Fruit fly (Drosophila melanogaster) whole organism, embryonic: ENCODE results near the gene CG45428.

Experiments used
- Adf1 ChIP-seq: fragments of 200-800 bp; sonication (Bioruptor generic); IDR thresholded peaks from 2 replicates; pipeline ENCODE4 v1.3.6; 2022; ENCODE audit warnings: missing biosample characterization, missing genetic modification characterization
- Antp ChIP-seq: fragments of 200-800 bp; sonication (Bioruptor generic); optimal IDR thresholded peaks from 3 replicates; lab custom pipeline; 2016; ENCODE audit warnings: missing biosample characterization, missing genetic modification characterization
- BEAF-32 ChIP-seq: fragments of 200-800 bp; sonication (Bioruptor generic); optimal IDR thresholded peaks from 3 replicates; lab custom pipeline; 2017; ENCODE audit warnings: missing biosample characterization, missing genetic modification characterization, mild to moderate bottlenecking, moderate library complexity, missing genetic modification reagents
- CG10654 ChIP-seq: fragments of 200-800 bp; sonication (Bioruptor generic); optimal IDR thresholded peaks from 2 replicates; lab custom pipeline; 2016; ENCODE audit warnings: missing biosample characterization, missing genetic modification characterization
- CG1233 ChIP-seq: fragments of 200-800 bp; sonication (Bioruptor generic); optimal IDR thresholded peaks from 4 replicates; lab custom pipeline; 2018; ENCODE audit warnings: missing biosample characterization, mild to moderate bottlenecking, missing genetic modification characterization
- CG13775 ChIP-seq: fragments of 200-800 bp; sonication (Bioruptor generic); optimal IDR thresholded peaks from 3 replicates; lab custom pipeline; 2017; ENCODE audit warnings: missing biosample characterization, mild to moderate bottlenecking, missing genetic modification characterization
- CG14014 ChIP-seq: fragments of 200-800 bp; sonication (Bioruptor generic); IDR thresholded peaks from 2 replicates; pipeline ENCODE4 v1.3.6; 2022; ENCODE audit warnings: missing biosample characterization, missing genetic modification characterization
- CG14441 ChIP-seq: fragments of 200-800 bp; sonication (Bioruptor generic); IDR thresholded peaks from 2 replicates; pipeline ENCODE4 v1.3.6; 2022; ENCODE audit warnings: missing biosample characterization, missing genetic modification characterization
- CG15011 ChIP-seq: fragments of 200-800 bp; sonication (Bioruptor generic); optimal IDR thresholded peaks from 3 replicates; lab custom pipeline; 2018; ENCODE audit warnings: missing biosample characterization, mild to moderate bottlenecking, missing genetic modification characterization
- CG1647 ChIP-seq: fragments of 200-800 bp; sonication (Bioruptor generic); optimal IDR thresholded peaks from 3 replicates; lab custom pipeline; 2016; ENCODE audit warnings: missing biosample characterization, missing genetic modification characterization
- CG17186 ChIP-seq: fragments of 200-800 bp; sonication (Bioruptor generic); optimal IDR thresholded peaks from 3 replicates; lab custom pipeline; 2017; ENCODE audit warnings: missing biosample characterization, missing genetic modification reagents, missing genetic modification characterization
- CG17385 ChIP-seq: fragments of 200-800 bp; sonication (Bioruptor generic); optimal IDR thresholded peaks from 3 replicates; lab custom pipeline; 2018; ENCODE audit warnings: missing biosample characterization, mild to moderate bottlenecking, missing genetic modification characterization
- CG2120 ChIP-seq: fragments of 200-800 bp; sonication (Bioruptor generic); optimal IDR thresholded peaks from 3 replicates; lab custom pipeline; 2016; ENCODE audit warnings: missing biosample characterization, missing genetic modification characterization
- CG2129 ChIP-seq: fragments of 200-800 bp; sonication (Bioruptor generic); IDR thresholded peaks from 2 replicates; pipeline ENCODE4 v1.3.6; 2022; ENCODE audit warnings: missing biosample characterization, missing genetic modification characterization; ENCODE audit not compliant: partially characterized antibody
- CG2202 ChIP-seq: fragments of 200-800 bp; sonication (Bioruptor generic); optimal IDR thresholded peaks from 2 replicates; lab custom pipeline; 2018; ENCODE audit warnings: missing biosample characterization, mild to moderate bottlenecking, missing genetic modification characterization
- CG2712 ChIP-seq: fragments of 200-800 bp; optimal IDR thresholded peaks from 3 replicates; lab custom pipeline; 2019; ENCODE audit warnings: missing biosample characterization, mild to moderate bottlenecking, missing genetic modification characterization, moderate library complexity
- CG31224 ChIP-seq: fragments of 200-800 bp; sonication (Bioruptor generic); IDR thresholded peaks from 2 replicates; pipeline ENCODE4 v1.3.6; 2022; ENCODE audit warnings: missing biosample characterization, missing genetic modification characterization
- CG32772 ChIP-seq: fragments of 200-800 bp; sonication (Bioruptor generic); IDR thresholded peaks from 2 replicates; pipeline ENCODE4 v1.3.6; 2022; ENCODE audit warnings: missing biosample characterization, missing genetic modification characterization
- CG34224 ChIP-seq: fragments of 200-800 bp; sonication (Bioruptor generic); IDR thresholded peaks from 3 replicates; pipeline ENCODE4 v1.3.6; 2022; ENCODE audit warnings: missing biosample characterization, missing genetic modification characterization; ENCODE audit not compliant: partially characterized antibody
- CG3726 ChIP-seq: fragments of 200-800 bp; sonication (Bioruptor generic); IDR thresholded peaks from 3 replicates; pipeline ENCODE4, ENCODE4 v1.3.6; 2022; ENCODE audit warnings: missing biosample characterization, missing genetic modification characterization
- CG6791 ChIP-seq: fragments of 200-800 bp; sonication (Bioruptor generic); IDR thresholded peaks from 3 replicates; pipeline ENCODE4 v1.3.6; 2022; ENCODE audit warnings: missing biosample characterization, missing genetic modification characterization; ENCODE audit not compliant: partially characterized antibody
- CG9215 ChIP-seq: fragments of 200-800 bp; sonication (Bioruptor generic); IDR thresholded peaks from 2 replicates; pipeline ENCODE4 v1.3.6; 2022; ENCODE audit warnings: missing biosample characterization, missing genetic modification characterization
- CG9609 ChIP-seq: fragments of 200-800 bp; sonication (Bioruptor generic); optimal IDR thresholded peaks from 3 replicates; lab custom pipeline; 2016; ENCODE audit warnings: missing biosample characterization, missing genetic modification characterization
- CG9817 ChIP-seq: fragments of 200-800 bp; sonication (Bioruptor generic); optimal IDR thresholded peaks from 2 replicates; lab custom pipeline; 2018; ENCODE audit warnings: missing biosample characterization, mild to moderate bottlenecking, missing genetic modification characterization, moderate library complexity
- Deaf1 ChIP-seq: fragments of 200-800 bp; optimal IDR thresholded peaks from 3 replicates; lab custom pipeline; 2019; ENCODE audit warnings: missing biosample characterization, mild to moderate bottlenecking, missing genetic modification characterization, moderate library complexity
- Fer2 ChIP-seq: fragments of 200-800 bp; sonication (Bioruptor generic); optimal IDR thresholded peaks from 2 replicates; lab custom pipeline; 2018; ENCODE audit warnings: missing biosample characterization, mild to moderate bottlenecking, missing genetic modification characterization, moderate library complexity
- Fer3 ChIP-seq: fragments of 200-800 bp; sonication (Bioruptor generic); optimal IDR thresholded peaks from 2 replicates; lab custom pipeline; 2018; ENCODE audit warnings: missing biosample characterization, mild to moderate bottlenecking, missing genetic modification characterization, moderate library complexity
- H15 ChIP-seq: fragments of 200-800 bp; sonication (Bioruptor generic); IDR thresholded peaks from 3 replicates; pipeline ENCODE4 v1.3.6; 2022; ENCODE audit warnings: missing biosample characterization, missing genetic modification characterization
- HLH54F ChIP-seq: fragments of 200-800 bp; sonication (Bioruptor generic); optimal IDR thresholded peaks from 3 replicates; lab custom pipeline; 2016; ENCODE audit warnings: missing biosample characterization, missing genetic modification characterization
- Hey ChIP-seq: fragments of 200-800 bp; sonication (Bioruptor generic); optimal IDR thresholded peaks from 3 replicates; lab custom pipeline; 2018; ENCODE audit warnings: missing biosample characterization, mild to moderate bottlenecking, missing genetic modification characterization
- Neu2 ChIP-seq: fragments of 200-800 bp; sonication (Bioruptor generic); optimal IDR thresholded peaks from 3 replicates; lab custom pipeline; 2016; ENCODE audit warnings: missing biosample characterization, missing genetic modification characterization, borderline replicate concordance
- Nf-YC ChIP-seq: fragments of 200-800 bp; optimal IDR thresholded peaks from 3 replicates; lab custom pipeline; 2019; ENCODE audit warnings: missing biosample characterization, mild to moderate bottlenecking, missing genetic modification characterization, moderate library complexity
- Tbp ChIP-seq: fragments of >200 bp; optimal IDR thresholded peaks from 2 replicates; lab custom pipeline; 2018; ENCODE audit warnings: missing biosample characterization, missing genetic modification characterization
- aop ChIP-seq: fragments of 200-800 bp; sonication (Bioruptor generic); IDR thresholded peaks from 2 replicates; pipeline ENCODE4 v1.3.6; 2022; ENCODE audit warnings: missing biosample characterization, missing genetic modification characterization
- ato ChIP-seq: fragments of 200-800 bp; sonication (Bioruptor generic); IDR thresholded peaks from 2 replicates; pipeline ENCODE4 v1.3.6; 2022; ENCODE audit warnings: missing biosample characterization, missing genetic modification characterization; ENCODE audit not compliant: partially characterized antibody
- bab2 ChIP-seq: fragments of 200-800 bp; sonication (Bioruptor generic); optimal IDR thresholded peaks from 2 replicates; lab custom pipeline; 2016; ENCODE audit warnings: missing biosample characterization, missing genetic modification characterization
- bbx ChIP-seq: fragments of 200-800 bp; sonication (Bioruptor generic); IDR thresholded peaks from 2 replicates; pipeline ENCODE4 v1.3.6; 2022; ENCODE audit warnings: missing biosample characterization, missing genetic modification characterization; ENCODE audit not compliant: partially characterized antibody
- da ChIP-seq: fragments of 200-800 bp; sonication (Bioruptor generic); optimal IDR thresholded peaks from 2 replicates; lab custom pipeline; 2016; ENCODE audit warnings: missing biosample characterization, missing genetic modification characterization
- dpn ChIP-seq, 2 experiments: fragments of 200-800 bp; sonication (Bioruptor generic); optimal IDR thresholded peaks; 3 replicates each; lab custom pipeline; 2016; ENCODE audit warnings: missing biosample characterization in 2 of 2, missing genetic modification characterization in 2 of 2
- emc ChIP-seq: fragments of 200-800 bp; sonication (Bioruptor generic); optimal IDR thresholded peaks from 2 replicates; lab custom pipeline; 2016; ENCODE audit warnings: missing biosample characterization, missing genetic modification characterization
- gce ChIP-seq: fragments of 200-800 bp; sonication (Bioruptor generic); IDR thresholded peaks from 3 replicates; pipeline ENCODE4 v1.3.6; 2022; ENCODE audit warnings: missing biosample characterization, missing genetic modification characterization
- mam ChIP-seq: fragments of 200-800 bp; sonication (Bioruptor generic); optimal IDR thresholded peaks from 3 replicates; lab custom pipeline; 2016; ENCODE audit warnings: missing biosample characterization, missing genetic modification characterization
- nerfin-1 ChIP-seq: fragments of 200-800 bp; sonication (Bioruptor generic); optimal IDR thresholded peaks from 3 replicates; lab custom pipeline; 2019; ENCODE audit warnings: missing biosample characterization, mild to moderate bottlenecking, missing genetic modification characterization, moderate library complexity
- odd ChIP-seq: fragments of 200-800 bp; sonication (Bioruptor generic); optimal IDR thresholded peaks from 2 replicates; lab custom pipeline; 2017; ENCODE audit warnings: missing biosample characterization, mild to moderate bottlenecking, missing genetic modification characterization
- pan ChIP-seq, 4 experiments: fragments of >200 bp in 3 of 4; fragments of 200-800 bp in 1 of 4; sonication (Bioruptor generic) in 1 of 4; optimal IDR thresholded peaks in 3 of 4; IDR thresholded peaks in 1 of 4; 2 replicates each; pipeline versions ENCODE4 v1.3.6 to Lab custom; 2017 to 2022; ENCODE audit warnings: missing biosample characterization in 2 of 4, missing genetic modification characterization in 2 of 4, mixed read lengths in 1 of 4
- ranshi ChIP-seq: fragments of 200-800 bp; sonication (Bioruptor generic); IDR thresholded peaks from 2 replicates; pipeline ENCODE4 v1.3.6; 2022; ENCODE audit warnings: missing biosample characterization, missing genetic modification characterization
- so ChIP-seq: fragments of 200-800 bp; sonication (Bioruptor generic); IDR thresholded peaks from 3 replicates; pipeline ENCODE4 v1.3.6; 2022; ENCODE audit warnings: missing biosample characterization, missing genetic modification characterization
- sqz ChIP-seq: fragments of 200-800 bp; sonication (Bioruptor generic); optimal IDR thresholded peaks from 3 replicates; lab custom pipeline; 2018; ENCODE audit warnings: missing biosample characterization, mild to moderate bottlenecking, missing genetic modification characterization
- vvl ChIP-seq: fragments of 200-800 bp; sonication (Bioruptor generic); IDR thresholded peaks from 2 replicates; pipeline ENCODE4 v1.3.6; 2022; ENCODE audit warnings: missing biosample characterization, missing genetic modification characterization

The CG45428 gene

dm6 chr3L:22871030-22871844, 34.4 kb upstream of the CG45428 start (continued):
- TF ChIP-seq BEAF-32 (GFP tag; lab: Kevin White, UChicago) (peak; percentile 69), CG15011 (GFP tag; lab: Kevin White, UChicago) (no peak), Deaf1 (tag; lab: Kevin White, UChicago) (no peak), sqz (GFP tag; lab: Kevin White, UChicago) (peak; percentile 12), ato (GFP tag; lab: Robert Waterston, UW) (peak; percentile 52; the same call in 1 of the 2 replicates), CG2120 (GFP tag; lab: Kevin White, UChicago) (peak; percentile 9), da (no peak), bbx (peak; percentile 67), vvl (GFP tag; lab: Robert Waterston, UW) (0 out of 2 replicates have a peak, but pooled peaks have one; percentile 12), CG13775 (peak; percentile 4), Nf-YC (tag; lab: Kevin White, UChicago) (peak; percentile 1), Tbp (GFP tag; lab: Kevin White, UChicago) (no peak), Neu2 (peak; percentile 45), CG9817 (tag; lab: Kevin White, UChicago) (peak; percentile 4), CG10654 (no peak), HLH54F (GFP tag; lab: Kevin White, UChicago) (peak; percentile 38), CG6791 (GFP tag; lab: Robert Waterston, UW) (peak; percentile 70; the same call in 2 of the 3 replicates), Fer3 (tag; lab: Kevin White, UChicago) (no peak), pan (optimal IDR thresholded peaks at IDR 0.05; lab: Kevin White, UChicago) (no peak), pan (GFP tag; optimal IDR thresholded peaks at IDR 0.05 in 1 of 2, IDR thresholded peaks at IDR 0.05 in 1 of 2) (peak in 1 of 2 experiments; percentile 37), CG14441 (0 out of 2 replicates have a peak, but pooled peaks have one; percentile 9), CG34224 (GFP tag; lab: Robert Waterston, UW) (peak; percentile 9; the same call in 2 of the 3 replicates), bab2 (GFP tag; lab: Kevin White, UChicago) (peak; percentile 4), CG2129 (GFP tag; lab: Robert Waterston, UW) (peak; percentile 41), CG32772 (peak; percentile 12; the same call in 1 of the 2 replicates), ranshi (GFP tag; lab: Robert Waterston, UW) (no peak), Adf1 (GFP tag; lab: Robert Waterston, UW) (peak; percentile 12), Antp (GFP tag; lab: Kevin White, UChicago) (peak; percentile 40), CG2712 (tag; lab: Kevin White, UChicago) (peak; percentile 3), CG14014 (peak; percentile 34; the same call in 1 of the 2 replicates), Fer2 (no peak), mam (GFP tag; lab: Kevin White, UChicago) (peak; percentile 32)
- TF ChIP-seq, all 482 proteins: peak for 117

dm6 chr3L:22870378-22870777, 33.5 kb upstream of the CG45428 start:
- TF ChIP-seq odd (GFP tag; lab: Kevin White, UChicago) (no peak), gce (GFP tag; lab: Robert Waterston, UW) (0 out of 3 replicates have a peak, but pooled peaks have one; percentile 4), CG17186 (GFP tag; lab: Kevin White, UChicago) (no peak), Hey (tag; lab: Kevin White, UChicago) (peak; percentile 21), H15 (GFP tag; lab: Robert Waterston, UW) (no peak), so (GFP tag; lab: Robert Waterston, UW) (no peak), CG1233 (GFP tag; lab: Kevin White, UChicago) (no peak), Deaf1 (tag; lab: Kevin White, UChicago) (no peak), CG17385 (GFP tag; lab: Kevin White, UChicago) (no peak), emc (GFP tag; lab: Kevin White, UChicago) (no peak), CG3726 (GFP tag; lab: Robert Waterston, UW) (no peak), dpn (GFP tag; optimal IDR thresholded peaks at IDR 0.05; lab: Kevin White, UChicago) (no peak), CG9609 (GFP tag; lab: Kevin White, UChicago) (no peak), CG13775 (no peak), nerfin-1 (tag; lab: Kevin White, UChicago) (no peak), CG2202 (tag; lab: Kevin White, UChicago) (no peak), CG1647 (GFP tag; lab: Kevin White, UChicago) (no peak), CG9215 (GFP tag; lab: Robert Waterston, UW) (no peak), CG31224 (no peak), aop (GFP tag; lab: Robert Waterston, UW) (no peak)
